Worm (Caenorhabditis elegans): ENCODE data around the gene Y54G2A.72.
A peak's percentile ranks its signal among the peaks of the same experiment; 100 is the strongest.
"Not testable (repeated sequence)": the region's sequence is repeated elsewhere in the genome, so short reads cannot be mapped to it uniquely, and the experiment has no call there.

The Y54G2A.72 gene

ce11 chrIV:2782793-2783540 is 5.0 kb downstream of the Y54G2A.72 start, which contains the start of gene Y54G2A.12 (continued):
- TF ChIP-seq efl-1 (GFP tag; optimal IDR thresholded peaks at IDR 0.05) (peak; percentile 94), ztf-28 (GFP tag; IDR thresholded peaks at IDR 0.05) (0 out of 2 replicates have a peak, but pooled peaks have one; percentile 66), B0336.3 (GFP tag; IDR thresholded peaks at IDR 0.05) (peak; percentile 76), lsy-27 (tag; optimal IDR thresholded peaks at IDR 0.05; ENCODE audit: borderline replicate concordance, insufficient read depth) (no peak), sdz-38 (tag; optimal IDR thresholded peaks at IDR 0.05) (no peak), xnd-1 (tag; optimal IDR thresholded peaks at IDR 0.05) (peak; percentile 97), nhr-80 (tag; optimal IDR thresholded peaks at IDR 0.05) (no peak), repo-1 (tag; optimal IDR thresholded peaks at IDR 0.05) (no peak), K12H6.12 (tag; optimal IDR thresholded peaks at IDR 0.05) (no peak), aptf-3 (GFP tag; IDR thresholded peaks at IDR 0.05) (no peak), rcor-1 (GFP tag; IDR thresholded peaks at IDR 0.05) (peak; percentile 32; the same call in 1 of the 2 replicates), tbp1 (GFP tag; optimal IDR thresholded peaks at IDR 0.05) (peak; percentile 38), cebp-1 (GFP tag; IDR thresholded peaks at IDR 0.05) (no peak), cebp-1 (tag; optimal IDR thresholded peaks at IDR 0.05) (no peak), tlf-1 (GFP tag; optimal IDR thresholded peaks at IDR 0.05) (peak; percentile 53), ztf-18 (tag; optimal IDR thresholded peaks at IDR 0.05) (no peak), Y56A3A.18 (GFP tag; IDR thresholded peaks at IDR 0.05) (no peak), ceh-91 (GFP tag; IDR thresholded peaks at IDR 0.05) (peak; percentile 88), mes-4 (tag; optimal IDR thresholded peaks at IDR 0.05) (no peak)

- no peak for TF ChIP-seq cebp-1 (GFP tag; IDR thresholded peaks at IDR 0.05)
- TF ChIP-seq cebp-1 (tag; optimal IDR thresholded peaks at IDR 0.05) = peak; percentile 18
- no peak for TF ChIP-seq nfya-1 (tag; optimal IDR thresholded peaks at IDR 0.05; ENCODE audit: borderline replicate concordance, insufficient read depth)
- TF ChIP-seq mxl-1 (tag; optimal IDR thresholded peaks at IDR 0.05) = no peak
- TF ChIP-seq hmg-1.2 (GFP tag; IDR thresholded peaks at IDR 0.05) = peak; percentile 88
- peak; percentile 12 for TF ChIP-seq nhr-80 (tag; optimal IDR thresholded peaks at IDR 0.05)
- TF ChIP-seq lin-40 (tag; optimal IDR thresholded peaks at IDR 0.05) = peak; percentile 10
Observed at ce11 chrIV:2785057-2785456, 7.1 kb downstream of the Y54G2A.72 start.

DNA sequence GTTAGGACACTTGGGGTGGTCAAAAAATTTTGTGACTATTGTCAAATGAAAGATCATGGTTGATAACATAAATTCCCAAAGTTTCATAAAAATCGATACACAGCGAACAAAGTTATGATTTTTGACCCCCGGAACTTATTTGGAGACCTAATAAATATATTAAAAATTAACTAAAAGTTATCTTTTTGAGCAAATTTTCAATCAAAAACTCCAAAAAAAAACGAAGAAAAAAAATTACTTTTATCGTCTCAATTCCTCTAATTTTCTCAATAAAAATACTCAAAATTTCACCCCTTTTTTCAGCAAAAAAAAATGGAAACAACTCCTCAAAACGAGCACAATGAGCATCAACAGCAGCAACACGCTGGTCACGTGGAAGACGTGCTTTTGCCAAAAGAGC is 10.4 kb downstream of the Y54G2A.72 start, which contains the start of gene atln-1:
TSS of gene atln-1 (plus strand) at position 301 of the 400 bp plus-strand sequence.
- not testable (repeated sequence) for TF ChIP-seq ceh-27 (GFP tag; optimal IDR thresholded peaks at IDR 0.05); D2030.7 (GFP tag; IDR thresholded peaks at IDR 0.05); egl-44 (GFP tag; IDR thresholded peaks at IDR 0.05)

- TF ChIP-seq C17E4.6 (GFP tag; IDR thresholded peaks at IDR 0.05) = no peak
- TF ChIP-seq aptf-2 (GFP tag; conservative IDR thresholded peaks at IDR 0.05) = no peak
- no peak for TF ChIP-seq tbp1 (GFP tag; optimal IDR thresholded peaks at IDR 0.05)
- TF ChIP-seq ama-1 (optimal IDR thresholded peaks at IDR 0.05) = no peak
- no peak for TF ChIP-seq ama-1 (GFP tag; optimal IDR thresholded peaks at IDR 0.05)
- no peak for TF ChIP-seq F49E8.2 (tag; optimal IDR thresholded peaks at IDR 0.05; ENCODE audit: insufficient read depth)
- no peak for TF ChIP-seq ekl-4 (GFP tag; IDR thresholded peaks at IDR 0.05)
- TF ChIP-seq somi-1 (GFP tag; optimal IDR thresholded peaks at IDR 0.05) = no peak
- no peak for TF ChIP-seq cebp-1 (GFP tag; IDR thresholded peaks at IDR 0.05)
- TF ChIP-seq cebp-1 (tag; optimal IDR thresholded peaks at IDR 0.05) = no peak
- TF ChIP-seq K12H6.12 (tag; optimal IDR thresholded peaks at IDR 0.05) = no peak
- no peak for TF ChIP-seq tbx-9 (tag; optimal IDR thresholded peaks at IDR 0.05; ENCODE audit: borderline replicate concordance)
- TF ChIP-seq mes-4 (tag; optimal IDR thresholded peaks at IDR 0.05) = no peak
Observed at ce11 chrIV:2793956-2794355, 16.0 kb downstream of the Y54G2A.72 start.
